Worm (Caenorhabditis elegans) whole organism, young adult: ENCODE results near the gene odr-8.

Source experiments
- B0019.2 ChIP-seq: fragments of 200-800 bp; sonication (Bioruptor generic); conservative IDR thresholded peaks from 2 replicates; pipeline ENCODE4 v1.3.6; 2022; ENCODE audit warnings: missing genetic modification reagents, missing genetic modification characterization, missing compliant biosample characterization
- B0261.1 ChIP-seq: sonication (generic microtip); optimal IDR thresholded peaks from 2 replicates; lab custom pipeline; 2016; ENCODE audit warnings: mild to moderate bottlenecking, missing genetic modification characterization, moderate library complexity, missing compliant biosample characterization
- Y56A3A.18 ChIP-seq: fragments of 200-800 bp; sonication (Bioruptor generic); IDR thresholded peaks from 2 replicates; pipeline ENCODE4 v1.3.6; 2022; ENCODE audit warnings: missing genetic modification reagents, missing genetic modification characterization, missing compliant biosample characterization
- aptf-3 ChIP-seq: fragments of 200-800 bp; sonication (Bioruptor generic); IDR thresholded peaks from 2 replicates; pipeline ENCODE4 v1.3.6; 2022; ENCODE audit warnings: missing genetic modification characterization, missing compliant biosample characterization
- athp-1 ChIP-seq: sonication (generic microtip); optimal IDR thresholded peaks from 2 replicates; lab custom pipeline; 2017; ENCODE audit warnings: mild to moderate bottlenecking, missing genetic modification characterization, missing compliant biosample characterization
- attf-5 ChIP-seq: fragments of 200-800 bp; sonication (Bioruptor generic); optimal IDR thresholded peaks from 2 replicates; lab custom pipeline; 2018; ENCODE audit warnings: mild to moderate bottlenecking, missing genetic modification characterization, missing compliant biosample characterization
- cebp-1 ChIP-seq, 2 experiments: fragments of 200-800 bp in 1 of 2; sonication (Bioruptor generic) in 1 of 2; sonication (generic microtip) in 1 of 2; IDR thresholded peaks in 1 of 2; optimal IDR thresholded peaks in 1 of 2; 2 replicates each; pipeline versions ENCODE4 v1.3.6 to Lab custom; 2017 to 2022; ENCODE audit warnings: missing compliant biosample characterization in 2 of 2, missing genetic modification characterization in 2 of 2, mild to moderate bottlenecking in 1 of 2, missing genetic modification reagents in 1 of 2, moderate library complexity in 1 of 2
- ceh-100 ChIP-seq: fragments of 200-800 bp; sonication (Bioruptor generic); IDR thresholded peaks from 2 replicates; pipeline ENCODE4 v1.3.6; 2022; ENCODE audit warnings: missing genetic modification reagents, missing genetic modification characterization, missing compliant biosample characterization
- die-1 ChIP-seq: sonication (generic microtip); optimal IDR thresholded peaks from 2 replicates; lab custom pipeline; 2016; ENCODE audit warnings: missing genotype, mild to moderate bottlenecking, missing genetic modification characterization, missing compliant biosample characterization
- dox-1 ChIP-seq: fragments of 200-800 bp; sonication (Bioruptor generic); IDR thresholded peaks from 2 replicates; pipeline ENCODE4 v1.3.6; 2022; ENCODE audit warnings: missing genetic modification reagents, missing genetic modification characterization, missing compliant biosample characterization
- efl-1 ChIP-seq: fragments of 150-350 bp; optimal IDR thresholded peaks from 2 replicates; lab custom pipeline; 2014; ENCODE audit warnings: missing biosample characterization, missing genetic modification reagents, missing genetic modification characterization
- egrh-3 ChIP-seq: fragments of 200-800 bp; sonication (Bioruptor generic); IDR thresholded peaks from 2 replicates; pipeline ENCODE4 v1.3.6; 2022; ENCODE audit warnings: missing genetic modification reagents, missing genetic modification characterization, missing compliant biosample characterization
- ets-4 ChIP-seq: fragments of 200-800 bp; sonication (Bioruptor generic); optimal IDR thresholded peaks from 2 replicates; lab custom pipeline; 2018; ENCODE audit warnings: mild to moderate bottlenecking, missing genetic modification characterization, missing compliant biosample characterization
- him-1 ChIP-seq: sonication (generic microtip); optimal IDR thresholded peaks from 2 replicates; lab custom pipeline; 2016; ENCODE audit warnings: missing genotype, missing genetic modification reagents, missing genetic modification characterization, missing compliant biosample characterization
- hmg-1.2 ChIP-seq: fragments of 200-800 bp; sonication (Bioruptor generic); IDR thresholded peaks from 2 replicates; pipeline ENCODE4 v1.3.6; 2022; ENCODE audit warnings: missing genetic modification reagents, missing genetic modification characterization, missing compliant biosample characterization
- hmg-20 ChIP-seq: fragments of 200-800 bp; sonication (Bioruptor generic); IDR thresholded peaks from 2 replicates; pipeline ENCODE4 v1.3.6; 2022; ENCODE audit warnings: missing genetic modification reagents, missing genetic modification characterization, missing compliant biosample characterization
- let-526 ChIP-seq: fragments of 200-800 bp; sonication (Bioruptor generic); IDR thresholded peaks from 2 replicates; pipeline ENCODE4 v1.3.6; 2022; ENCODE audit warnings: missing genetic modification reagents, missing genetic modification characterization, missing compliant biosample characterization
- let-607 ChIP-seq, 2 experiments: fragments of 200-800 bp in 1 of 2; sonication (Bioruptor generic) in 1 of 2; sonication (generic microtip) in 1 of 2; optimal IDR thresholded peaks; 2 replicates each; lab custom pipeline; 2016 to 2018; ENCODE audit warnings: mild to moderate bottlenecking in 2 of 2, missing compliant biosample characterization in 2 of 2, missing genetic modification characterization in 2 of 2, moderate library complexity in 2 of 2, missing genotype in 1 of 2
- lin-35 ChIP-seq, 3 experiments: fragments of 150-350 bp in 2 of 3; sonication (generic microtip) in 1 of 3; optimal IDR thresholded peaks; 2 replicates each; lab custom pipeline; 2014 to 2018; ENCODE audit warnings: missing biosample characterization in 3 of 3, missing genetic modification characterization in 3 of 3, missing genetic modification reagents in 3 of 3
- lsl-1 ChIP-seq: fragments of 200-800 bp; sonication (Bioruptor generic); optimal IDR thresholded peaks from 2 replicates; lab custom pipeline; 2018; ENCODE audit warnings: mild to moderate bottlenecking, missing genetic modification characterization, moderate library complexity, missing compliant biosample characterization
- madf-6 ChIP-seq: fragments of 200-800 bp; sonication (Bioruptor generic); IDR thresholded peaks from 2 replicates; pipeline ENCODE4 v1.3.6; 2022; ENCODE audit warnings: missing genetic modification reagents, missing genetic modification characterization, missing compliant biosample characterization
- mcd-1 ChIP-seq: fragments of 200-800 bp; sonication (Bioruptor generic); IDR thresholded peaks from 2 replicates; pipeline ENCODE4 v1.3.6; 2022; ENCODE audit warnings: missing genetic modification reagents, missing genetic modification characterization, missing compliant biosample characterization
- nfyb-1 ChIP-seq: fragments of 200-800 bp; sonication (Bioruptor generic); IDR thresholded peaks from 2 replicates; pipeline ENCODE4 v1.3.6; 2022; ENCODE audit warnings: missing genetic modification reagents, missing genetic modification characterization, missing compliant biosample characterization
- nhr-179 ChIP-seq: sonication (generic microtip); optimal IDR thresholded peaks from 2 replicates; lab custom pipeline; 2016; ENCODE audit warnings: mild to moderate bottlenecking, missing genetic modification characterization, missing compliant biosample characterization
- nhr-80 ChIP-seq: sonication (generic microtip); optimal IDR thresholded peaks from 2 replicates; lab custom pipeline; 2016; ENCODE audit warnings: missing genetic modification characterization, missing compliant biosample characterization
- nhr-90 ChIP-seq: sonication (generic microtip); optimal IDR thresholded peaks from 2 replicates; lab custom pipeline; 2016; ENCODE audit warnings: missing genotype, mild to moderate bottlenecking, missing genetic modification characterization, missing compliant biosample characterization
- pha-4 ChIP-seq: fragments of 150-350 bp; sonication (generic microtip); optimal IDR thresholded peaks from 2 replicates; lab custom pipeline; 2014; ENCODE audit warnings: missing biosample characterization, missing genetic modification reagents, missing genetic modification characterization
- rcor-1 ChIP-seq: fragments of 200-800 bp; sonication (Bioruptor generic); IDR thresholded peaks from 2 replicates; pipeline ENCODE4 v1.3.6; 2022; ENCODE audit warnings: missing genetic modification reagents, missing genetic modification characterization, missing compliant biosample characterization
- rpc-1 ChIP-seq, 2 experiments: fragments of 150-350 bp in 1 of 2; sonication (generic microtip) in 1 of 2; optimal IDR thresholded peaks; 2 replicates each; lab custom pipeline; 2014 to 2018; ENCODE audit warnings: missing biosample characterization in 1 of 2, missing genetic modification characterization in 1 of 2, missing genetic modification reagents in 1 of 2, missing genotype in 1 of 2
- sea-2 ChIP-seq: fragments of 200-800 bp; sonication (Bioruptor generic); IDR thresholded peaks from 2 replicates; pipeline ENCODE4 v1.3.6; 2022; ENCODE audit warnings: missing genetic modification characterization, missing compliant biosample characterization
- snpc-1.3 ChIP-seq: sonication (generic microtip); optimal IDR thresholded peaks from 2 replicates; lab custom pipeline; 2017; ENCODE audit warnings: missing genetic modification characterization, mild to moderate bottlenecking, missing compliant biosample characterization, antibody characterized with exemption, moderate library complexity, missing genotype, missing genetic modification reagents; ENCODE audit not compliant: insufficient read depth
- snpc-4 ChIP-seq, 5 experiments: fragments of 150-350 bp in 1 of 5; sonication (generic microtip) in 4 of 5; optimal IDR thresholded peaks; 2 replicates each; lab custom pipeline; 2014 to 2018; ENCODE audit warnings: missing genetic modification characterization in 5 of 5, missing biosample characterization in 3 of 5, antibody characterized with exemption in 2 of 5, mild to moderate bottlenecking in 2 of 5, missing compliant biosample characterization in 2 of 5, missing genotype in 2 of 5, moderate library complexity in 2 of 5, missing genetic modification reagents in 1 of 5
- sptf-2 ChIP-seq: fragments of 200-800 bp; sonication (Bioruptor generic); optimal IDR thresholded peaks from 2 replicates; lab custom pipeline; 2018; ENCODE audit warnings: mild to moderate bottlenecking, missing genetic modification characterization, missing compliant biosample characterization
- xnd-1 ChIP-seq: sonication (generic microtip); optimal IDR thresholded peaks from 2 replicates; lab custom pipeline; 2016; ENCODE audit warnings: missing genotype, missing genetic modification reagents, missing genetic modification characterization, missing compliant biosample characterization
- ztf-18 ChIP-seq: sonication (generic microtip); optimal IDR thresholded peaks from 2 replicates; lab custom pipeline; 2016; ENCODE audit warnings: missing genotype, mild to moderate bottlenecking, missing genetic modification characterization, missing compliant biosample characterization
- ztf-25 ChIP-seq: fragments of 200-800 bp; sonication (Bioruptor generic); IDR thresholded peaks from 2 replicates; pipeline ENCODE4 v1.3.6; 2022; ENCODE audit warnings: missing genetic modification reagents, missing genetic modification characterization, missing compliant biosample characterization
- ztf-3 ChIP-seq: fragments of 200-800 bp; sonication (Bioruptor generic); optimal IDR thresholded peaks from 2 replicates; lab custom pipeline; 2018; ENCODE audit warnings: mild to moderate bottlenecking, missing genetic modification characterization, missing compliant biosample characterization

odr-8 gene

ce11 chrIV:6576728-6577101 is 5.8 kb downstream of the odr-8 start (continued):
- no peak for TF ChIP-seq ztf-25
- TF ChIP-seq nhr-90 (tag; lab: Kevin White, UChicago), result no peak
- no peak for TF ChIP-seq madf-6 (GFP tag; lab: Robert Waterston, UW)
- TF ChIP-seq let-526 (GFP tag; lab: Robert Waterston, UW), result no peak
- no peak for TF ChIP-seq cebp-1 (GFP tag; IDR thresholded peaks at IDR 0.05; lab: Robert Waterston, UW)
- peak; percentile 61 for TF ChIP-seq cebp-1 (tag; optimal IDR thresholded peaks at IDR 0.05; lab: Kevin White, UChicago)
- no peak for TF ChIP-seq die-1
- no peak for TF ChIP-seq aptf-3 (GFP tag; lab: Robert Waterston, UW)
- TF ChIP-seq dox-1 (GFP tag; lab: Robert Waterston, UW), result no peak
- TF ChIP-seq pha-4 (tag; lab: Kevin White, UChicago), result no peak
- TF ChIP-seq nhr-80 (tag; lab: Kevin White, UChicago), result peak; percentile 34

- 0 out of 2 replicates have a peak, but pooled peaks have one; percentile 21 for TF ChIP-seq egrh-3 (GFP tag; lab: Robert Waterston, UW)
- TF ChIP-seq attf-5 (GFP tag; lab: Kevin White, UChicago), result peak; percentile 25
- TF ChIP-seq lsl-1 (GFP tag; lab: Kevin White, UChicago), result no peak
- no peak for TF ChIP-seq ceh-100 (GFP tag; lab: Robert Waterston, UW)
- peak; percentile 35; the same call in 1 of the 2 replicates for TF ChIP-seq mcd-1 (GFP tag; lab: Robert Waterston, UW)
- peak; percentile 55 for TF ChIP-seq hmg-1.2 (GFP tag; lab: Robert Waterston, UW)
- no peak for TF ChIP-seq hmg-20
- no peak for TF ChIP-seq ztf-18 (tag; lab: Kevin White, UChicago)
- no peak for TF ChIP-seq snpc-4 (GFP tag; optimal IDR thresholded peaks at IDR 0.05; lab: Kevin White, UChicago)
- no peak for TF ChIP-seq snpc-4 (tag; optimal IDR thresholded peaks at IDR 0.05; lab: Kevin White, UChicago)
Measured at ce11 chrIV:6575959-6576727, 6.4 kb downstream of the odr-8 start.

- no peak for TF ChIP-seq efl-1 (GFP tag; lab: Kevin White, UChicago)
- TF ChIP-seq attf-5 (GFP tag; lab: Kevin White, UChicago), result peak; percentile 30
- peak; percentile 51; the same call in 1 of the 2 replicates for TF ChIP-seq nfyb-1 (GFP tag; lab: Robert Waterston, UW)
- no peak for TF ChIP-seq cebp-1 (GFP tag; IDR thresholded peaks at IDR 0.05; lab: Robert Waterston, UW)
- peak; percentile 47 for TF ChIP-seq cebp-1 (tag; optimal IDR thresholded peaks at IDR 0.05; lab: Kevin White, UChicago)
- TF ChIP-seq Y56A3A.18, result 0 out of 2 replicates have a peak, but pooled peaks have one; percentile 10
- no peak for TF ChIP-seq rcor-1 (GFP tag; lab: Robert Waterston, UW)
- TF ChIP-seq sea-2 (GFP tag; lab: Robert Waterston, UW), result no peak
- peak; percentile 27 to 79 for TF ChIP-seq let-607 (tag; optimal IDR thresholded peaks at IDR 0.05; lab: Kevin White, UChicago)
- TF ChIP-seq nhr-80 (tag; lab: Kevin White, UChicago), result peak; percentile 94
Measured at ce11 chrIV:6574343-6574742, 8.2 kb downstream of the odr-8 start.

- TF ChIP-seq cebp-1 (GFP tag; IDR thresholded peaks at IDR 0.05; lab: Robert Waterston, UW) (no peak), cebp-1 (tag; optimal IDR thresholded peaks at IDR 0.05; lab: Kevin White, UChicago) (peak; percentile 47), hmg-1.2 (GFP tag; lab: Robert Waterston, UW) (peak; percentile 74), xnd-1 (tag; lab: Kevin White, UChicago) (no peak), snpc-1.3 (tag; lab: Kevin White, UChicago) (no peak), nhr-80 (tag; lab: Kevin White, UChicago) (peak; percentile 12)
Measured at ce11 chrIV:6572655-6573054, 9.8 kb downstream of the odr-8 start.

ce11 chrIV:6572238-6572637 is 10.3 kb downstream of the odr-8 start, which contains the start of gene bicd-1:
Gene bicd-1 (minus strand): TSS chrIV:6572338.
- no peak for TF ChIP-seq rpc-1 (optimal IDR thresholded peaks at IDR 0.05; lab: Kevin White, UChicago)
- no peak for TF ChIP-seq rpc-1 (tag; optimal IDR thresholded peaks at IDR 0.05; lab: Kevin White, UChicago)
- no peak for TF ChIP-seq sptf-2 (GFP tag; lab: Kevin White, UChicago)
- TF ChIP-seq sea-2 (GFP tag; lab: Robert Waterston, UW), result no peak
- no peak for TF ChIP-seq ets-4 (GFP tag; lab: Kevin White, UChicago)
- no peak for TF ChIP-seq B0261.1 (tag; lab: Kevin White, UChicago)
- no peak for TF ChIP-seq dox-1 (GFP tag; lab: Robert Waterston, UW)
- TF ChIP-seq ztf-18 (tag; lab: Kevin White, UChicago), result no peak
- TF ChIP-seq athp-1 (tag; lab: Kevin White, UChicago), result no peak
- TF ChIP-seq nhr-179 (tag; lab: Kevin White, UChicago), result no peak
- no peak for TF ChIP-seq lin-35 (GFP tag; optimal IDR thresholded peaks at IDR 0.05; lab: Kevin White, UChicago)
- no peak for TF ChIP-seq B0019.2 (GFP tag; lab: Robert Waterston, UW)
- TF ChIP-seq him-1 (tag; lab: Kevin White, UChicago), result no peak
- no peak for TF ChIP-seq ztf-3 (GFP tag; lab: Kevin White, UChicago)
